Worm (Caenorhabditis elegans) whole organism, L2 larva: ENCODE results near the gene fli-1.

Experiments
- R02D3.7 ChIP-seq: fragments of 150-350 bp; optimal IDR thresholded peaks from 2 replicates; lab custom pipeline; 2014; ENCODE audit warnings: missing biosample characterization, missing genetic modification characterization
- ama-1 ChIP-seq: fragments of 150-350 bp; optimal IDR thresholded peaks from 2 replicates; lab custom pipeline; 2018; ENCODE audit warnings: inconsistent platforms
- egl-27 ChIP-seq: sonication (generic microtip); optimal IDR thresholded peaks from 3 replicates; lab custom pipeline; 2017; ENCODE audit warnings: missing biosample characterization, missing genetic modification reagents, missing genetic modification characterization
- elt-1 ChIP-seq: fragments of 150-350 bp; optimal IDR thresholded peaks from 2 replicates; lab custom pipeline; 2014; ENCODE audit warnings: missing biosample characterization, missing genetic modification characterization
- elt-3 ChIP-seq: sonication (generic microtip); optimal IDR thresholded peaks from 2 replicates; lab custom pipeline; 2017; ENCODE audit warnings: missing biosample characterization, missing genetic modification characterization
- lin-13 ChIP-seq: fragments of 150-350 bp; optimal IDR thresholded peaks from 2 replicates; lab custom pipeline; 2014; ENCODE audit warnings: missing biosample characterization, missing genetic modification reagents, missing genetic modification characterization
- mdl-1 ChIP-seq, 2 experiments: fragments of 150-350 bp in 1 of 2; sonication (generic microtip) in 1 of 2; optimal IDR thresholded peaks; 2 replicates each; lab custom pipeline; 2017; ENCODE audit warnings: missing biosample characterization in 2 of 2, missing genetic modification characterization in 2 of 2
- nhr-10 ChIP-seq: sonication (generic microtip); optimal IDR thresholded peaks from 2 replicates; lab custom pipeline; 2017; ENCODE audit warnings: missing biosample characterization, missing genetic modification characterization
- nhr-11 ChIP-seq: fragments of 150-350 bp; optimal IDR thresholded peaks from 2 replicates; lab custom pipeline; 2014; ENCODE audit warnings: missing biosample characterization, missing genetic modification characterization
- nhr-12 ChIP-seq: fragments of 150-350 bp; optimal IDR thresholded peaks from 2 replicates; lab custom pipeline; 2014; ENCODE audit warnings: missing biosample characterization, missing genetic modification characterization
- unc-55 ChIP-seq: fragments of 150-350 bp; sonication (generic microtip); optimal IDR thresholded peaks from 3 replicates; lab custom pipeline; 2014; ENCODE audit warnings: missing biosample characterization, missing genetic modification reagents, missing genetic modification characterization
- unc-62 ChIP-seq: fragments of 150-350 bp; optimal IDR thresholded peaks from 2 replicates; lab custom pipeline; 2014; ENCODE audit warnings: missing biosample characterization, missing genetic modification reagents, missing genetic modification characterization
- zag-1 ChIP-seq: fragments of 150-350 bp; optimal IDR thresholded peaks from 2 replicates; lab custom pipeline; 2014; ENCODE audit warnings: missing biosample characterization, missing genetic modification characterization
- ztf-11 ChIP-seq: sonication (generic microtip); optimal IDR thresholded peaks from 2 replicates; lab custom pipeline; 2017; ENCODE audit warnings: missing biosample characterization, missing genetic modification characterization

DNA sequence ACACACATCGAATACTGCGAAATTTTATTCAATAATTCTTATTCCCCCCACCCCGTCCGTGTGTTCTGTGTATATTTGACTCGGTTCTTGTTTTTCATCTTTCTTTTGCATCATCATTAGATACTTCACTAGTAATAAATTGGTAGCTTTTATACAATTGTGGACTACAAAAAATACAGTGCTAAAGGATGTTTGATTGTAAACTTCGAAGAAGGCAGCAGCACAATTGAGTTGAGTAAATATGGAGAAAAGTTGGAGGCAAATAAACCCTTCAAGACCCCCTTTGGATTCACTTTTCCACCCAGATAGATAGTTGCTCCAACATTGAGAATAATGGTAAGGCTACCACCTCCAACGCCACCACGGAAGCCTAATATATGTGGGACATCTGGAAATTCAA lies 9.8 kb upstream of the fli-1 start, which contains the start of gene B0303.7:
- TF ChIP-seq lin-13 (GFP tag; lab: Kevin White, UChicago) (no peak), ama-1 (lab: Kevin White, UChicago) (no peak), mdl-1 (tag; optimal IDR thresholded peaks at IDR 0.05; lab: Kevin White, UChicago) (no peak), nhr-10 (tag; lab: Kevin White, UChicago) (no peak), unc-62 (GFP tag; lab: Kevin White, UChicago) (no peak), nhr-11 (tag; lab: Kevin White, UChicago) (no peak), egl-27 (tag; lab: Kevin White, UChicago) (no peak), R02D3.7 (tag; lab: Kevin White, UChicago) (no peak), elt-1 (tag; lab: Kevin White, UChicago) (no peak), nhr-12 (tag; lab: Kevin White, UChicago) (no peak), unc-55 (GFP tag; lab: Kevin White, UChicago) (no peak), zag-1 (tag; lab: Kevin White, UChicago) (no peak), elt-3 (no peak), ztf-11 (no peak)
